Fruit fly (Drosophila melanogaster) whole organism, wandering third instar larva: ENCODE measurements around the gene Tep2.
"Not testable (repeated sequence)": the region's sequence is repeated elsewhere in the genome, so short reads cannot be mapped to it uniquely, and the experiment has no call there.

ENCODE experiments used
- Abd-B ChIP-seq: fragments of >200 bp; optimal IDR thresholded peaks from 2 replicates; lab custom pipeline; 2017; ENCODE audit warnings: missing biosample characterization, missing genetic modification characterization
- CG32264 ChIP-seq: fragments of 200-800 bp; sonication (Bioruptor generic); optimal IDR thresholded peaks from 2 replicates; lab custom pipeline; 2016; ENCODE audit warnings: missing biosample characterization, missing genetic modification characterization
- CG9705 ChIP-seq: fragments of 200-800 bp; sonication (Bioruptor generic); optimal IDR thresholded peaks from 2 replicates; lab custom pipeline; 2018; ENCODE audit warnings: missing biosample characterization, mild to moderate bottlenecking, missing genetic modification characterization
- CrebA ChIP-seq: fragments of 200-800 bp; sonication (Bioruptor generic); optimal IDR thresholded peaks from 2 replicates; lab custom pipeline; 2016; ENCODE audit warnings: missing biosample characterization, mild to moderate bottlenecking, missing genetic modification characterization, borderline replicate concordance
- Dif ChIP-seq: fragments of 200-275, 200-300 bp; sonication (Bioruptor generic); optimal IDR thresholded peaks from 2 replicates; lab custom pipeline; 2018; ENCODE audit warnings: missing biosample characterization, missing genetic modification characterization; ENCODE audit not compliant: partially characterized antibody
- GATAd ChIP-seq: sonication (Bioruptor generic); optimal IDR thresholded peaks from 2 replicates; lab custom pipeline; 2016; ENCODE audit warnings: missing biosample characterization, missing genetic modification characterization
- HLH106 ChIP-seq: fragments of 200-800 bp; optimal IDR thresholded peaks from 3 replicates; lab custom pipeline; 2019; ENCODE audit warnings: missing biosample characterization, mild to moderate bottlenecking, missing genetic modification characterization, moderate library complexity
- Hnf4 ChIP-seq: fragments of 200-800 bp; sonication (Bioruptor generic); optimal IDR thresholded peaks from 2 replicates; lab custom pipeline; 2016; ENCODE audit warnings: missing biosample characterization, mild to moderate bottlenecking, missing genetic modification characterization
- Hr78 ChIP-seq: fragments of >200 bp; optimal IDR thresholded peaks from 2 replicates; lab custom pipeline; 2017; ENCODE audit warnings: missing biosample characterization, missing genetic modification characterization
- Hr83 ChIP-seq: fragments of 200-300 bp; sonication (Bioruptor generic); optimal IDR thresholded peaks from 2 replicates; lab custom pipeline; 2016; ENCODE audit warnings: missing biosample characterization, mild to moderate bottlenecking, missing genetic modification characterization, moderate library complexity; ENCODE audit not compliant: poor library complexity, severe bottlenecking
- Jra ChIP-seq: sonication (Bioruptor generic); optimal IDR thresholded peaks from 2 replicates; lab custom pipeline; 2016; ENCODE audit warnings: missing biosample characterization, missing genetic modification characterization
- Mio ChIP-seq: sonication (Bioruptor generic); optimal IDR thresholded peaks from 2 replicates; lab custom pipeline; 2016; ENCODE audit warnings: missing biosample characterization, missing genetic modification characterization
- Myc ChIP-seq: fragments of >200 bp; optimal IDR thresholded peaks from 2 replicates; lab custom pipeline; 2017
- N ChIP-seq: fragments of >200 bp; optimal IDR thresholded peaks from 2 replicates; lab custom pipeline; 2018; ENCODE audit warnings: missing biosample characterization, missing external identifiers, missing genetic modification characterization
- OdsH ChIP-seq: fragments of 200-800 bp; sonication (Bioruptor generic); optimal IDR thresholded peaks from 2 replicates; lab custom pipeline; 2016; ENCODE audit warnings: missing biosample characterization, mild to moderate bottlenecking, missing genetic modification characterization
- Rel ChIP-seq, 2 experiments: fragments of 200-800 bp; sonication (Bioruptor generic) in 1 of 2; optimal IDR thresholded peaks; 2 replicates in 1 of 2; 3 replicates in 1 of 2; lab custom pipeline; 2016 to 2019; ENCODE audit warnings: mild to moderate bottlenecking in 2 of 2, missing biosample characterization in 2 of 2, missing genetic modification characterization in 2 of 2, moderate library complexity in 1 of 2
- Sp1 ChIP-seq: fragments of 200-800 bp; sonication (Bioruptor generic); optimal IDR thresholded peaks from 3 replicates; lab custom pipeline; 2019; ENCODE audit warnings: missing biosample characterization, mild to moderate bottlenecking, missing genetic modification characterization, moderate library complexity
- Vsx2 ChIP-seq: fragments of 200-300, 225-300 bp; sonication (Bioruptor generic); optimal IDR thresholded peaks from 2 replicates; lab custom pipeline; 2018; ENCODE audit warnings: missing biosample characterization, missing genetic modification characterization; ENCODE audit not compliant: partially characterized antibody
- br ChIP-seq: fragments of 200-800 bp; sonication (Bioruptor generic); optimal IDR thresholded peaks from 2 replicates; lab custom pipeline; 2016; ENCODE audit warnings: missing biosample characterization, missing genetic modification characterization
- brk ChIP-seq: fragments of 200-800 bp; sonication (Bioruptor generic); optimal IDR thresholded peaks from 2 replicates; lab custom pipeline; 2016; ENCODE audit warnings: missing biosample characterization, mild to moderate bottlenecking, missing genetic modification characterization
- dl ChIP-seq, 2 experiments: fragments of 175-275, 200-275 bp in 1 of 2; fragments of 200-275 bp in 1 of 2; sonication (Bioruptor generic); optimal IDR thresholded peaks; lab custom pipeline; 2018; ENCODE audit warnings: mild to moderate bottlenecking in 2 of 2, missing biosample characterization in 2 of 2, missing genetic modification characterization in 2 of 2, moderate library complexity in 2 of 2; ENCODE audit not compliant: partially characterized antibody in 2 of 2, insufficient read depth in 1 of 2
- dmrt93B ChIP-seq: fragments of 200-800 bp; sonication (Bioruptor generic); optimal IDR thresholded peaks from 2 replicates; lab custom pipeline; 2018; ENCODE audit warnings: missing biosample characterization, mild to moderate bottlenecking, missing genetic modification characterization
- ey ChIP-seq: fragments of 200-800 bp; sonication (Bioruptor generic); optimal IDR thresholded peaks from 2 replicates; lab custom pipeline; 2016; ENCODE audit warnings: missing biosample characterization, missing genetic modification characterization
- foxo ChIP-seq, 2 experiments: fragments of 200-800 bp; sonication (Bioruptor generic); optimal IDR thresholded peaks; 2 replicates in 1 of 2; 3 replicates in 1 of 2; lab custom pipeline; 2016 to 2017; ENCODE audit warnings: missing biosample characterization in 2 of 2, missing genetic modification characterization in 2 of 2
- fru ChIP-seq: fragments of 200-800 bp; sonication (Bioruptor generic); optimal IDR thresholded peaks from 3 replicates; lab custom pipeline; 2016; ENCODE audit warnings: missing biosample characterization, mild to moderate bottlenecking, missing genetic modification characterization
- h ChIP-seq: fragments of 200-800 bp; sonication (Bioruptor generic); optimal IDR thresholded peaks from 3 replicates; lab custom pipeline; 2016; ENCODE audit warnings: missing biosample characterization, mild to moderate bottlenecking, missing genetic modification characterization
- lola ChIP-seq: fragments of >200 bp; optimal IDR thresholded peaks from 2 replicates; lab custom pipeline; 2017; ENCODE audit warnings: missing biosample characterization, missing genetic modification characterization
- pan ChIP-seq: fragments of >200 bp; optimal IDR thresholded peaks from 2 replicates; lab custom pipeline; 2017
- psq ChIP-seq: fragments of 200-800 bp; sonication (Bioruptor generic); optimal IDR thresholded peaks from 3 replicates; lab custom pipeline; 2017; ENCODE audit warnings: missing biosample characterization, mild to moderate bottlenecking, missing genetic modification characterization, moderate library complexity
- rgr ChIP-seq: fragments of 200-800 bp; sonication (Bioruptor generic); optimal IDR thresholded peaks from 3 replicates; lab custom pipeline; 2016; ENCODE audit warnings: missing biosample characterization, mild to moderate bottlenecking, missing genetic modification characterization
- sage ChIP-seq: fragments of 200-800 bp; sonication (Bioruptor generic); optimal IDR thresholded peaks from 2 replicates; lab custom pipeline; 2016; ENCODE audit warnings: missing biosample characterization, mild to moderate bottlenecking, missing genetic modification characterization
- tai ChIP-seq: sonication (Bioruptor generic); optimal IDR thresholded peaks from 2 replicates; lab custom pipeline; 2016; ENCODE audit warnings: missing biosample characterization, missing genetic modification characterization
- usp ChIP-seq: fragments of >200 bp; optimal IDR thresholded peaks from 2 replicates; lab custom pipeline; 2017; ENCODE audit warnings: missing biosample characterization, missing genetic modification characterization

Tep2 gene

dm6 chr2L:7744208-7744607 lies 42.8 kb upstream of the Tep2 start:
- TF ChIP-seq Mio (GFP tag; lab: Kevin White, UChicago) = no peak
- no peak for TF ChIP-seq Hr83
- no peak for TF ChIP-seq foxo (GFP tag; optimal IDR thresholded peaks at IDR 0.05; lab: Kevin White, UChicago)
- TF ChIP-seq Abd-B = no peak
- no peak for TF ChIP-seq GATAd
- no peak for TF ChIP-seq psq (GFP tag; lab: Kevin White, UChicago)
- no peak for TF ChIP-seq fru
- no peak for TF ChIP-seq brk (GFP tag; lab: Kevin White, UChicago)
- TF ChIP-seq Jra = no peak
- TF ChIP-seq lola (GFP tag; lab: Kevin White, UChicago) = no peak
- TF ChIP-seq Dif (GFP tag; lab: Kevin White, UChicago) = no peak
- no peak for TF ChIP-seq sage

- no peak for TF ChIP-seq tai (GFP tag; lab: Kevin White, UChicago)
- TF ChIP-seq Hr83 = no peak
- no peak for TF ChIP-seq usp
- no peak for TF ChIP-seq sage
- TF ChIP-seq dl (GFP tag; optimal IDR thresholded peaks at IDR 0.05; lab: Kevin White, UChicago; ENCODE audit: insufficient read depth in 1 of 2, partially characterized antibody in 2 of 2) = no peak
- TF ChIP-seq GATAd = no peak
- TF ChIP-seq Sp1 (GFP tag; lab: Kevin White, UChicago) = no peak
- no peak for TF ChIP-seq Mio (GFP tag; lab: Kevin White, UChicago)
- TF ChIP-seq CG32264 (GFP tag; lab: Kevin White, UChicago) = no peak
- TF ChIP-seq dmrt93B (GFP tag; lab: Kevin White, UChicago) = no peak
- no peak for TF ChIP-seq ey
- no peak for TF ChIP-seq HLH106 (tag; lab: Kevin White, UChicago)
- TF ChIP-seq h = no peak
- TF ChIP-seq Hnf4 (GFP tag; lab: Kevin White, UChicago) = no peak
- no peak for TF ChIP-seq Rel (GFP tag; optimal IDR thresholded peaks at IDR 0.05; lab: Kevin White, UChicago)
- TF ChIP-seq Rel (tag; optimal IDR thresholded peaks at IDR 0.05; lab: Kevin White, UChicago) = no peak
- no peak for TF ChIP-seq CrebA
- TF ChIP-seq foxo (GFP tag; optimal IDR thresholded peaks at IDR 0.05; lab: Kevin White, UChicago) = no peak
- TF ChIP-seq N (GFP tag; lab: Kevin White, UChicago) = no peak
- TF ChIP-seq Abd-B = no peak
- TF ChIP-seq Vsx2 (GFP tag; lab: Kevin White, UChicago) = no peak
These were observed 40.0 kb upstream of the Tep2 start, which contains the start of gene Acp1 for dm6 chr2L:7741437-7741836. Acp1 (minus strand) TSS chr2L:7741537.

- not testable (repeated sequence) for TF ChIP-seq Hr78; CG9705 (GFP tag; lab: Kevin White, UChicago); Abd-B
- TF ChIP-seq, all 38 proteins: peak for 0; not testable (repeated sequence) for 38
These were observed 37.3 kb upstream of the Tep2 start, which contains the start of gene CG31904 for dm6 chr2L:7738709-7739108. CG31904 (minus strand) TSS chr2L:7738809.

- TF ChIP-seq CG9705 (GFP tag; lab: Kevin White, UChicago); OdsH; Vsx2 (GFP tag; lab: Kevin White, UChicago): not testable (repeated sequence)
These were observed 31.2 kb upstream of the Tep2 start, which contains the start of gene CG13796 for dm6 chr2L:7732570-7732969. CG13796 (minus strand) TSS chr2L:7732670.

dm6 chr2L:7726268-7726997 lies 25.0 kb upstream of the Tep2 start, which contains the start of gene CG13795:
CG13795 (minus strand) TSS chr2L:7726298.
- TF ChIP-seq dmrt93B (GFP tag; lab: Kevin White, UChicago) (no peak), Rel (GFP tag; optimal IDR thresholded peaks at IDR 0.05; lab: Kevin White, UChicago) (no peak), Rel (tag; optimal IDR thresholded peaks at IDR 0.05; lab: Kevin White, UChicago) (peak; percentile 95), fru (peak; percentile 43), Myc (lab: Kevin White, UChicago) (no peak), ey (peak; percentile 24), Hnf4 (GFP tag; lab: Kevin White, UChicago) (no peak), rgr (GFP tag; lab: Kevin White, UChicago) (peak; percentile 48), Hr78 (no peak), Dif (GFP tag; lab: Kevin White, UChicago) (no peak), h (peak; percentile 28), br (GFP tag; lab: Kevin White, UChicago) (peak; percentile 28), pan (lab: Kevin White, UChicago) (no peak), Mio (GFP tag; lab: Kevin White, UChicago) (no peak), tai (GFP tag; lab: Kevin White, UChicago) (no peak), CrebA (no peak), OdsH (no peak)
